Fruit fly (Drosophila melanogaster) whole organism, adult: ENCODE measurements around the gene armi.

Experiments
- CG11617 ChIP-seq: fragments of 200-800 bp; sonication (Bioruptor generic); optimal IDR thresholded peaks from 2 replicates; lab custom pipeline; 2017; ENCODE audit warnings: mild to moderate bottlenecking, missing biosample characterization, missing genetic modification reagents, missing genetic modification characterization
- CG12768 ChIP-seq: fragments of 200-800 bp; sonication (Bioruptor generic); optimal IDR thresholded peaks from 2 replicates; lab custom pipeline; 2017; ENCODE audit warnings: missing biosample characterization, missing genetic modification characterization, mild to moderate bottlenecking, moderate library complexity, missing genetic modification reagents
- CG14711 ChIP-seq: fragments of 200-800 bp; sonication (Bioruptor generic); optimal IDR thresholded peaks from 2 replicates; lab custom pipeline; 2018; ENCODE audit warnings: missing biosample characterization, mild to moderate bottlenecking, missing genetic modification characterization, moderate library complexity
- CG1620 ChIP-seq: fragments of 200-800 bp; sonication (Bioruptor generic); optimal IDR thresholded peaks from 2 replicates; lab custom pipeline; 2016; ENCODE audit warnings: missing biosample characterization, missing genetic modification characterization
- CG33017 ChIP-seq: fragments of 200-800 bp; sonication (Bioruptor generic); optimal IDR thresholded peaks from 2 replicates; lab custom pipeline; 2018; ENCODE audit warnings: missing biosample characterization, mild to moderate bottlenecking, missing genetic modification characterization, moderate library complexity
- CG5204 ChIP-seq: fragments of 200-800 bp; sonication (Bioruptor generic); optimal IDR thresholded peaks from 2 replicates; lab custom pipeline; 2016; ENCODE audit warnings: missing biosample characterization, missing genetic modification characterization
- CG7045 ChIP-seq: fragments of 200-800 bp; sonication (Bioruptor generic); optimal IDR thresholded peaks from 2 replicates; lab custom pipeline; 2017; ENCODE audit warnings: missing biosample characterization, mild to moderate bottlenecking, missing genetic modification characterization
- CG7101 ChIP-seq: fragments of 200-800 bp; sonication (Bioruptor generic); optimal IDR thresholded peaks from 2 replicates; lab custom pipeline; 2018; ENCODE audit warnings: missing biosample characterization, mild to moderate bottlenecking, missing genetic modification characterization, moderate library complexity
- Clk ChIP-seq: fragments of 200-800 bp; sonication (Bioruptor generic); optimal IDR thresholded peaks from 2 replicates; lab custom pipeline; 2017; ENCODE audit warnings: missing biosample characterization, missing genetic modification characterization
- Crg-1 ChIP-seq: fragments of 200-800 bp; sonication (Bioruptor generic); optimal IDR thresholded peaks from 2 replicates; lab custom pipeline; 2016; ENCODE audit warnings: missing biosample characterization, missing genetic modification characterization
- Hr96 ChIP-seq: fragments of 200-800 bp; sonication (Bioruptor generic); optimal IDR thresholded peaks from 2 replicates; lab custom pipeline; 2016; ENCODE audit warnings: missing biosample characterization, missing genetic modification characterization
- Mnt ChIP-seq: fragments of 200-800 bp; sonication (Bioruptor generic); optimal IDR thresholded peaks from 2 replicates; lab custom pipeline; 2016; ENCODE audit warnings: missing biosample characterization, mild to moderate bottlenecking, missing genetic modification characterization
- bab1 ChIP-seq: fragments of 200-800 bp; sonication (Bioruptor generic); optimal IDR thresholded peaks from 3 replicates; lab custom pipeline; 2019; ENCODE audit warnings: missing biosample characterization, mild to moderate bottlenecking, missing genetic modification characterization, moderate library complexity
- cic ChIP-seq: fragments of 200-800 bp; sonication (Bioruptor generic); optimal IDR thresholded peaks from 2 replicates; lab custom pipeline; 2017; ENCODE audit warnings: missing biosample characterization, mild to moderate bottlenecking, missing genetic modification characterization, moderate library complexity
- cnc ChIP-seq, 2 experiments: fragments of >200 bp; optimal IDR thresholded peaks; 2 replicates each; lab custom pipeline; 2017
- kay ChIP-seq: fragments of 200-800 bp; sonication (Bioruptor generic); peaks from one replicate; lab custom pipeline; 2016; ENCODE audit warnings: missing biosample characterization, missing genetic modification characterization, borderline replicate concordance
- ovo ChIP-seq: fragments of 200-800 bp; sonication (Bioruptor generic); optimal IDR thresholded peaks from 2 replicates; lab custom pipeline; 2016; ENCODE audit warnings: missing biosample characterization, missing genetic modification characterization
- pad ChIP-seq: fragments of 200-800 bp; sonication (Bioruptor generic); optimal IDR thresholded peaks from 3 replicates; lab custom pipeline; 2017; ENCODE audit warnings: missing biosample characterization, missing genetic modification characterization, mild to moderate bottlenecking, moderate library complexity, missing genetic modification reagents
- tj ChIP-seq: fragments of 200-800 bp; sonication (Bioruptor generic); optimal IDR thresholded peaks from 3 replicates; lab custom pipeline; 2017; ENCODE audit warnings: missing biosample characterization, mild to moderate bottlenecking, missing genetic modification characterization, moderate library complexity
- toe ChIP-seq: fragments of 200-800 bp; sonication (Bioruptor generic); optimal IDR thresholded peaks from 2 replicates; lab custom pipeline; 2016; ENCODE audit warnings: missing biosample characterization, missing genetic modification characterization

The armi gene

dm6 chr3L:3479551-3479950 is 18.4 kb downstream of the armi start:
- no peak for TF ChIP-seq ovo (GFP tag; lab: Kevin White, UChicago)
- TF ChIP-seq Mnt (GFP tag; lab: Kevin White, UChicago) = no peak
- no peak for TF ChIP-seq bab1 (GFP tag; lab: Kevin White, UChicago)
- TF ChIP-seq CG33017 (tag; lab: Kevin White, UChicago) = no peak
- TF ChIP-seq tj (GFP tag; lab: Kevin White, UChicago) = no peak
- TF ChIP-seq Crg-1 (GFP tag; lab: Kevin White, UChicago) = no peak
- no peak for TF ChIP-seq cnc (optimal IDR thresholded peaks at IDR 0.05; lab: Kevin White, UChicago)
- TF ChIP-seq toe (GFP tag; lab: Kevin White, UChicago) = no peak
- TF ChIP-seq CG1620 (GFP tag; lab: Kevin White, UChicago) = no peak
- no peak for TF ChIP-seq cic (GFP tag; lab: Kevin White, UChicago)
- TF ChIP-seq pad (GFP tag; lab: Kevin White, UChicago) = no peak
- TF ChIP-seq CG7101 (tag; lab: Kevin White, UChicago) = no peak
- no peak for TF ChIP-seq Hr96
- no peak for TF ChIP-seq CG7045
- no peak for TF ChIP-seq CG5204 (GFP tag; lab: Kevin White, UChicago)
- TF ChIP-seq CG14711 (tag; lab: Kevin White, UChicago) = no peak
- TF ChIP-seq Clk (GFP tag; lab: Kevin White, UChicago) = no peak

- no peak for TF ChIP-seq CG7101 (tag; lab: Kevin White, UChicago)
- no peak for TF ChIP-seq CG14711 (tag; lab: Kevin White, UChicago)
- no peak for TF ChIP-seq Clk (GFP tag; lab: Kevin White, UChicago)
Measured at dm6 chr3L:3484553-3484952, 23.4 kb downstream of the armi start, which contains the start of gene CG43074. CG43074 (minus strand) TSS chr3L:3484653.

- peak; percentile 0 for TF ChIP-seq CG33017 (tag; lab: Kevin White, UChicago)
- TF ChIP-seq CG7045 = peak; percentile 1
- no peak for TF ChIP-seq Mnt (GFP tag; lab: Kevin White, UChicago)
- TF ChIP-seq CG7101 (tag; lab: Kevin White, UChicago) = peak; percentile 50
- peak; percentile 20 for TF ChIP-seq tj (GFP tag; lab: Kevin White, UChicago)
- no peak for TF ChIP-seq CG5204 (GFP tag; lab: Kevin White, UChicago)
- TF ChIP-seq kay (GFP tag; lab: Kevin White, UChicago) = peak; percentile 58
- TF ChIP-seq Hr96 = peak; percentile 18
- TF ChIP-seq pad (GFP tag; lab: Kevin White, UChicago) = no peak
- TF ChIP-seq cic (GFP tag; lab: Kevin White, UChicago) = no peak
- TF ChIP-seq CG11617 (GFP tag; lab: Kevin White, UChicago) = peak; percentile 14
- peak; percentile 68 to 76 for TF ChIP-seq cnc (optimal IDR thresholded peaks at IDR 0.05; lab: Kevin White, UChicago)
- TF ChIP-seq CG12768 (GFP tag; lab: Kevin White, UChicago) = no peak
- TF ChIP-seq toe (GFP tag; lab: Kevin White, UChicago) = no peak
- TF ChIP-seq Clk (GFP tag; lab: Kevin White, UChicago) = no peak
- TF ChIP-seq bab1 (GFP tag; lab: Kevin White, UChicago) = no peak
- no peak for TF ChIP-seq Crg-1 (GFP tag; lab: Kevin White, UChicago)
- TF ChIP-seq CG14711 (tag; lab: Kevin White, UChicago) = peak; percentile 50
Measured at dm6 chr3L:3485088-3485710, 24.1 kb downstream of the armi start.

dm6 chr3L:3492116-3492747 is 31.1 kb downstream of the armi start:
- TF ChIP-seq CG7045 = no peak
- TF ChIP-seq Crg-1 (GFP tag; lab: Kevin White, UChicago) = no peak
- no peak for TF ChIP-seq cic (GFP tag; lab: Kevin White, UChicago)
- no peak for TF ChIP-seq Mnt (GFP tag; lab: Kevin White, UChicago)
- no peak for TF ChIP-seq pad (GFP tag; lab: Kevin White, UChicago)
- no peak for TF ChIP-seq cnc (optimal IDR thresholded peaks at IDR 0.05; lab: Kevin White, UChicago)
- no peak for TF ChIP-seq toe (GFP tag; lab: Kevin White, UChicago)
- no peak for TF ChIP-seq CG1620 (GFP tag; lab: Kevin White, UChicago)
- no peak for TF ChIP-seq tj (GFP tag; lab: Kevin White, UChicago)
- TF ChIP-seq CG12768 (GFP tag; lab: Kevin White, UChicago) = no peak
- no peak for TF ChIP-seq Hr96
- no peak for TF ChIP-seq Clk (GFP tag; lab: Kevin White, UChicago)
- no peak for TF ChIP-seq CG7101 (tag; lab: Kevin White, UChicago)
- no peak for TF ChIP-seq CG11617 (GFP tag; lab: Kevin White, UChicago)
- no peak for TF ChIP-seq CG5204 (GFP tag; lab: Kevin White, UChicago)
- no peak for TF ChIP-seq CG33017 (tag; lab: Kevin White, UChicago)
- no peak for TF ChIP-seq kay (GFP tag; lab: Kevin White, UChicago)
- TF ChIP-seq CG14711 (tag; lab: Kevin White, UChicago) = no peak
- no peak for TF ChIP-seq ovo (GFP tag; lab: Kevin White, UChicago)
- no peak for TF ChIP-seq bab1 (GFP tag; lab: Kevin White, UChicago)

dm6 chr3L:3496593-3496992 is 35.5 kb downstream of the armi start:
- TF ChIP-seq Mnt (GFP tag; lab: Kevin White, UChicago) (no peak), CG11617 (GFP tag; lab: Kevin White, UChicago) (no peak), CG33017 (tag; lab: Kevin White, UChicago) (no peak), CG7101 (tag; lab: Kevin White, UChicago) (no peak), ovo (GFP tag; lab: Kevin White, UChicago) (no peak), tj (GFP tag; lab: Kevin White, UChicago) (no peak), CG5204 (GFP tag; lab: Kevin White, UChicago) (no peak), Clk (GFP tag; lab: Kevin White, UChicago) (no peak), CG1620 (GFP tag; lab: Kevin White, UChicago) (no peak), Crg-1 (GFP tag; lab: Kevin White, UChicago) (no peak), kay (GFP tag; lab: Kevin White, UChicago) (no peak), CG12768 (GFP tag; lab: Kevin White, UChicago) (no peak), cnc (optimal IDR thresholded peaks at IDR 0.05; lab: Kevin White, UChicago) (no peak), CG7045 (no peak), cic (GFP tag; lab: Kevin White, UChicago) (no peak), toe (GFP tag; lab: Kevin White, UChicago) (no peak), pad (GFP tag; lab: Kevin White, UChicago) (no peak), bab1 (GFP tag; lab: Kevin White, UChicago) (no peak), CG14711 (tag; lab: Kevin White, UChicago) (no peak)
